Fruit fly (Drosophila melanogaster): ENCODE data around the gene CheA87a.

Gene CheA87a

dm6 chr3R:13360108-13360507 is 9.3 kb upstream of the CheA87a start:
- TF ChIP-seq Hr96 (GFP tag; optimal IDR thresholded peaks at IDR 0.05) = no peak
- TF ChIP-seq CG11617 (GFP tag; optimal IDR thresholded peaks at IDR 0.05) = no peak
- no peak for TF ChIP-seq CG7045 (GFP tag; optimal IDR thresholded peaks at IDR 0.05)
- TF ChIP-seq ovo (GFP tag; optimal IDR thresholded peaks at IDR 0.05) = no peak

dm6 chr3R:13363347-13363994 is 6.0 kb upstream of the CheA87a start:
- TF ChIP-seq pad (GFP tag; optimal IDR thresholded peaks at IDR 0.05) = peak; percentile 80
- TF ChIP-seq CG14711 (tag; optimal IDR thresholded peaks at IDR 0.05) = no peak
- no peak for TF ChIP-seq Clk (GFP tag; optimal IDR thresholded peaks at IDR 0.05)
- peak in 1 of 2 experiments; percentile 52 for TF ChIP-seq cnc (optimal IDR thresholded peaks at IDR 0.05)
- TF ChIP-seq kay (GFP tag; ENCODE audit: borderline replicate concordance) = peak; percentile 89
- no peak for TF ChIP-seq CG11617 (GFP tag; optimal IDR thresholded peaks at IDR 0.05)
- no peak for TF ChIP-seq CG7045 (GFP tag; optimal IDR thresholded peaks at IDR 0.05)

dm6 chr3R:13364175-13365174 is 5.0 kb upstream of the CheA87a start, which contains the start of gene Dic1:
TSS of gene Dic1 (plus strand) at chr3R:13364938.
- peak; percentile 90 for TF ChIP-seq pad (GFP tag; optimal IDR thresholded peaks at IDR 0.05)
- TF ChIP-seq ovo (GFP tag; optimal IDR thresholded peaks at IDR 0.05) = peak; percentile 82
- peak; percentile 97 for TF ChIP-seq CG12768 (GFP tag; optimal IDR thresholded peaks at IDR 0.05)
- peak; percentile 94 for TF ChIP-seq bab1 (GFP tag; optimal IDR thresholded peaks at IDR 0.05)
- TF ChIP-seq kay (GFP tag; ENCODE audit: borderline replicate concordance) = peak; percentile 98
- TF ChIP-seq CG7045 (GFP tag; optimal IDR thresholded peaks at IDR 0.05) = peak; percentile 98
- TF ChIP-seq CG14711 (tag; optimal IDR thresholded peaks at IDR 0.05) = peak; percentile 94
- TF ChIP-seq Hr96 (GFP tag; optimal IDR thresholded peaks at IDR 0.05) = peak; percentile 86
- peak; percentile 95 for TF ChIP-seq CG5204 (GFP tag; optimal IDR thresholded peaks at IDR 0.05)
- peak; percentile 92 for TF ChIP-seq Crg-1 (GFP tag; optimal IDR thresholded peaks at IDR 0.05)
- peak; percentile 83 for TF ChIP-seq tj (GFP tag; optimal IDR thresholded peaks at IDR 0.05)
- TF ChIP-seq Mnt (GFP tag; optimal IDR thresholded peaks at IDR 0.05) = peak; percentile 78
- peak; percentile 96 for TF ChIP-seq CG7101 (tag; optimal IDR thresholded peaks at IDR 0.05)
- TF ChIP-seq cic (GFP tag; optimal IDR thresholded peaks at IDR 0.05) = peak; percentile 62
- TF ChIP-seq CG11617 (GFP tag; optimal IDR thresholded peaks at IDR 0.05) = peak; percentile 99
- peak; percentile 95 for TF ChIP-seq CG33017 (tag; optimal IDR thresholded peaks at IDR 0.05)
- no peak for TF ChIP-seq cnc (optimal IDR thresholded peaks at IDR 0.05)
- peak; percentile 93 for TF ChIP-seq toe (GFP tag; optimal IDR thresholded peaks at IDR 0.05)
- TF ChIP-seq CG1620 (GFP tag; optimal IDR thresholded peaks at IDR 0.05) = peak; percentile 89
- TF ChIP-seq Clk (GFP tag; optimal IDR thresholded peaks at IDR 0.05) = peak; percentile 93

dm6 chr3R:13365665-13366414 is 3.6 kb upstream of the CheA87a start:
- TF ChIP-seq kay (GFP tag; ENCODE audit: borderline replicate concordance) (peak; percentile 56), CG14711 (tag; optimal IDR thresholded peaks at IDR 0.05) (no peak)

dm6 chr3R:13366561-13367518 is 2.6 kb upstream of the CheA87a start, which contains the start of gene Elp6:
TSS of gene Elp6 (minus strand) at chr3R:13366910.
- TF ChIP-seq ovo (GFP tag; optimal IDR thresholded peaks at IDR 0.05) = peak; percentile 11
- TF ChIP-seq CG1620 (GFP tag; optimal IDR thresholded peaks at IDR 0.05) = peak; percentile 55
- peak; percentile 20 for TF ChIP-seq tj (GFP tag; optimal IDR thresholded peaks at IDR 0.05)
- peak; percentile 43 for TF ChIP-seq CG14711 (tag; optimal IDR thresholded peaks at IDR 0.05)
- TF ChIP-seq Hr96 (GFP tag; optimal IDR thresholded peaks at IDR 0.05) = peak; percentile 70
- TF ChIP-seq Mnt (GFP tag; optimal IDR thresholded peaks at IDR 0.05) = no peak
- peak; percentile 62 for TF ChIP-seq CG7045 (GFP tag; optimal IDR thresholded peaks at IDR 0.05)
- TF ChIP-seq CG12768 (GFP tag; optimal IDR thresholded peaks at IDR 0.05) = peak; percentile 57
- TF ChIP-seq bab1 (GFP tag; optimal IDR thresholded peaks at IDR 0.05) = peak; percentile 55
- peak; percentile 57 for TF ChIP-seq CG7101 (tag; optimal IDR thresholded peaks at IDR 0.05)
- peak; percentile 81 for TF ChIP-seq CG11617 (GFP tag; optimal IDR thresholded peaks at IDR 0.05)
- TF ChIP-seq cic (GFP tag; optimal IDR thresholded peaks at IDR 0.05) = no peak
- TF ChIP-seq kay (GFP tag; ENCODE audit: borderline replicate concordance) = no peak
- peak; percentile 83 for TF ChIP-seq CG5204 (GFP tag; optimal IDR thresholded peaks at IDR 0.05)
- TF ChIP-seq CG33017 (tag; optimal IDR thresholded peaks at IDR 0.05) = peak; percentile 58
- no peak for TF ChIP-seq Clk (GFP tag; optimal IDR thresholded peaks at IDR 0.05)
- TF ChIP-seq cnc (optimal IDR thresholded peaks at IDR 0.05) = no peak
- peak; percentile 52 for TF ChIP-seq pad (GFP tag; optimal IDR thresholded peaks at IDR 0.05)
- no peak for TF ChIP-seq Crg-1 (GFP tag; optimal IDR thresholded peaks at IDR 0.05)
- peak; percentile 80 for TF ChIP-seq toe (GFP tag; optimal IDR thresholded peaks at IDR 0.05)

All from whole organism, adult.